Worm (Caenorhabditis elegans) whole organism, midembryonic: Measurements from ENCODE around the gene acr-2.

Experiments
- flt-1 ChIP-seq: fragments of 200-800 bp; sonication (Bioruptor generic); IDR thresholded peaks from 2 replicates; pipeline ENCODE4 v1.3.6; 2022; ENCODE audit warnings: missing genetic modification characterization, missing compliant biosample characterization
- tab-1 ChIP-seq: fragments of 200-800 bp; sonication (Bioruptor generic); IDR thresholded peaks from 2 replicates; pipeline ENCODE4 v1.3.6; 2022; ENCODE audit warnings: missing genetic modification characterization, missing compliant biosample characterization
- ztf-23 ChIP-seq: fragments of 200-800 bp; sonication (Bioruptor generic); IDR thresholded peaks from 2 replicates; pipeline ENCODE4 v1.3.6; 2022; ENCODE audit warnings: missing genetic modification reagents, missing genetic modification characterization, missing compliant biosample characterization
- ztf-29 ChIP-seq: fragments of 200-800 bp; sonication (Bioruptor generic); IDR thresholded peaks from 2 replicates; pipeline ENCODE4 v1.3.6; 2022; ENCODE audit warnings: missing genetic modification reagents, missing genetic modification characterization, missing compliant biosample characterization

DNA sequence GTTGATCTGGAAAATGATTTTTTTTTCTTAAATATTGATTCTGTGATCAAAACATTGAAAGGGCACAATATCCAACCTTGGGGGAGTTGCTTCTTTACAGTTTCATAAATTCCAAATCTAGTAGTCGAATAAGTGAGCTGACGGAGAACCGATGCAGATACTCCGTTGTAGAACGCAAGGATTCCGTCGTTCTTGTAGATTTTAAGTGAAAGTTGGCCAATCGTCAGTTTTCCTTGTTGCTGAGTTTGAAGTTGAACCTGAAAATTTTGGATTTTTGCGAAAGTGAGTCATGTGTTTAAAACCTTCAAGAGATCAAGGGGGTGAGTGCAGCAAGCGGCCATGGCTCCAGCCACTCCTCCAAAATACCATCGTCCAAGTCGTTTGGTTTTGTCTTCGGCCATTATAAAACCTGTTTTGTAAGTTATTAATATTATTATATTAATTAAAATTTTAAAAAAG, 22.9 kb downstream of the acr-2 start, which contains the start of gene slc-25A10:
- TF ChIP-seq ztf-29 (GFP tag; lab: Robert Waterston, UW) (no peak), flt-1 (GFP tag; lab: Robert Waterston, UW) (no peak), tab-1 (no peak), ztf-23 (GFP tag; lab: Robert Waterston, UW) (no peak)
